Fruit fly (Drosophila melanogaster) whole organism, embryonic: ENCODE measurements around the gene Galphai.

Experiments used
- B-H1 ChIP-seq: fragments of 200-800 bp; sonication (Bioruptor generic); IDR thresholded peaks from 3 replicates; pipeline ENCODE4 v1.3.6; 2022; ENCODE audit warnings: missing biosample characterization, missing genetic modification characterization
- B-H2 ChIP-seq: fragments of 200-800 bp; sonication (Bioruptor generic); optimal IDR thresholded peaks from 2 replicates; lab custom pipeline; 2018; ENCODE audit warnings: missing biosample characterization, mild to moderate bottlenecking, missing genetic modification characterization
- CG11398 ChIP-seq: fragments of 200-800 bp; sonication (Bioruptor generic); optimal IDR thresholded peaks from 2 replicates; lab custom pipeline; 2016; ENCODE audit warnings: missing biosample characterization, missing genetic modification characterization
- CG11456 ChIP-seq: fragments of 200-800 bp; sonication (Bioruptor generic); IDR thresholded peaks from 3 replicates; pipeline ENCODE4 v1.3.6; 2022; ENCODE audit warnings: missing biosample characterization, missing genetic modification characterization
- CG11695 ChIP-seq: fragments of 200-800 bp; sonication (Bioruptor generic); IDR thresholded peaks from 3 replicates; pipeline ENCODE4 v1.3.6; 2022; ENCODE audit warnings: missing biosample characterization, missing genetic modification characterization
- CG12219 ChIP-seq: fragments of 200-800 bp; sonication (Bioruptor generic); optimal IDR thresholded peaks from 3 replicates; lab custom pipeline; 2018; ENCODE audit warnings: missing biosample characterization, mild to moderate bottlenecking, missing genetic modification characterization
- CG12659 ChIP-seq: fragments of 200-800 bp; sonication (Bioruptor generic); optimal IDR thresholded peaks from 3 replicates; lab custom pipeline; 2017; ENCODE audit warnings: mild to moderate bottlenecking, missing biosample characterization, missing genetic modification reagents, missing genetic modification characterization
- CG13624 ChIP-seq: fragments of 200-800 bp; sonication (Bioruptor generic); optimal IDR thresholded peaks from 2 replicates; lab custom pipeline; 2016; ENCODE audit warnings: missing biosample characterization, missing genetic modification characterization
- CG13775 ChIP-seq: fragments of 200-800 bp; sonication (Bioruptor generic); optimal IDR thresholded peaks from 3 replicates; lab custom pipeline; 2017; ENCODE audit warnings: missing biosample characterization, mild to moderate bottlenecking, missing genetic modification characterization
- CG15514 ChIP-seq: fragments of 200-800 bp; sonication (Bioruptor generic); optimal IDR thresholded peaks from 3 replicates; lab custom pipeline; 2017; ENCODE audit warnings: missing biosample characterization, missing genetic modification characterization, mild to moderate bottlenecking, moderate library complexity, missing genetic modification reagents
- CG16779 ChIP-seq: fragments of 200-800 bp; sonication (Bioruptor generic); IDR thresholded peaks from 2 replicates; pipeline ENCODE4 v1.3.6; 2022; ENCODE audit warnings: missing biosample characterization, missing genetic modification characterization
- CG17328 ChIP-seq: fragments of 200-800 bp; sonication (Bioruptor generic); IDR thresholded peaks from 2 replicates; pipeline ENCODE4 v1.3.6; 2022; ENCODE audit warnings: missing biosample characterization, missing genetic modification characterization
- CG17361 ChIP-seq: fragments of 200-800 bp; sonication (Bioruptor generic); IDR thresholded peaks from 3 replicates; pipeline ENCODE4 v1.3.6; 2022; ENCODE audit warnings: missing biosample characterization, missing genetic modification characterization
- CG17829 ChIP-seq: fragments of 200-800 bp; optimal IDR thresholded peaks from 2 replicates; lab custom pipeline; 2019; ENCODE audit warnings: missing biosample characterization, mild to moderate bottlenecking, missing genetic modification characterization, moderate library complexity
- CG1792 ChIP-seq: fragments of 200-800 bp; sonication (Bioruptor generic); optimal IDR thresholded peaks from 2 replicates; lab custom pipeline; 2016; ENCODE audit warnings: missing biosample characterization, missing genetic modification characterization
- CG18011 ChIP-seq: fragments of 200-800 bp; sonication (Bioruptor generic); optimal IDR thresholded peaks from 2 replicates; lab custom pipeline; 2017; ENCODE audit warnings: missing biosample characterization, missing genetic modification characterization, mild to moderate bottlenecking, moderate library complexity, missing genotype
- CG2678 ChIP-seq: fragments of 200-800 bp; sonication (Bioruptor generic); optimal IDR thresholded peaks from 3 replicates; lab custom pipeline; 2019; ENCODE audit warnings: missing biosample characterization, mild to moderate bottlenecking, missing genetic modification characterization, moderate library complexity
- CG4328 ChIP-seq: fragments of 200-800 bp; sonication (Bioruptor generic); optimal IDR thresholded peaks from 3 replicates; lab custom pipeline; 2017; ENCODE audit warnings: missing biosample characterization, missing genetic modification reagents, missing genetic modification characterization
- CG6175 ChIP-seq: fragments of 200-800 bp; sonication (Bioruptor generic); IDR thresholded peaks from 3 replicates; pipeline ENCODE4 v1.3.6; 2022; ENCODE audit warnings: missing biosample characterization, missing genetic modification characterization
- CG7372 ChIP-seq: fragments of 200-800 bp; sonication (Bioruptor generic); IDR thresholded peaks from 2 replicates; pipeline ENCODE4 v1.3.6; 2022; ENCODE audit warnings: missing biosample characterization, missing genetic modification characterization
- CG7839 ChIP-seq: fragments of 200-800 bp; sonication (Bioruptor generic); optimal IDR thresholded peaks from 3 replicates; lab custom pipeline; 2018; ENCODE audit warnings: missing biosample characterization, mild to moderate bottlenecking, missing genetic modification characterization, moderate library complexity
- CTCF ChIP-seq: fragments of 200-800 bp; sonication (Bioruptor generic); optimal IDR thresholded peaks from 2 replicates; lab custom pipeline; 2017; ENCODE audit warnings: missing biosample characterization, mild to moderate bottlenecking, missing genetic modification characterization, moderate library complexity
- CoRest ChIP-seq: fragments of 200-800 bp; sonication (Bioruptor generic); optimal IDR thresholded peaks from 3 replicates; lab custom pipeline; 2018; ENCODE audit warnings: missing biosample characterization, mild to moderate bottlenecking, missing genetic modification characterization, moderate library complexity
- Dad ChIP-seq: fragments of 200-800 bp; sonication (Bioruptor generic); optimal IDR thresholded peaks from 3 replicates; lab custom pipeline; 2016; ENCODE audit warnings: missing biosample characterization, missing genetic modification characterization
- Doc3 ChIP-seq: fragments of 200-800 bp; sonication (Bioruptor generic); IDR thresholded peaks from 3 replicates; pipeline ENCODE4 v1.3.6; 2022; ENCODE audit warnings: missing biosample characterization, missing genetic modification characterization; ENCODE audit not compliant: partially characterized antibody
- Gug ChIP-seq: fragments of 200-800 bp; sonication (Bioruptor generic); IDR thresholded peaks from 4 replicates; pipeline ENCODE4 v1.3.6; 2022; ENCODE audit warnings: missing biosample characterization, missing genetic modification characterization
- Opbp ChIP-seq: fragments of 200-800 bp; sonication (Bioruptor generic); IDR thresholded peaks from 3 replicates; pipeline ENCODE4 v1.3.6; 2022; ENCODE audit warnings: missing biosample characterization, missing genetic modification characterization; ENCODE audit not compliant: partially characterized antibody
- PHDP ChIP-seq: fragments of 200-800 bp; sonication (Bioruptor generic); optimal IDR thresholded peaks from 3 replicates; lab custom pipeline; 2018; ENCODE audit warnings: missing biosample characterization, mild to moderate bottlenecking, missing genetic modification characterization, moderate library complexity
- Taf1 ChIP-seq: fragments of 200-800 bp; sonication (Bioruptor generic); IDR thresholded peaks from 2 replicates; pipeline ENCODE4 v1.3.6; 2022; ENCODE audit warnings: missing biosample characterization, missing genetic modification characterization
- Xrp1 ChIP-seq: fragments of 200-800 bp; sonication (Bioruptor generic); IDR thresholded peaks from 2 replicates; pipeline ENCODE4 v1.3.6; 2022; ENCODE audit warnings: missing biosample characterization, missing genetic modification characterization
- ac ChIP-seq: fragments of 200-800 bp; sonication (Bioruptor generic); optimal IDR thresholded peaks from 3 replicates; lab custom pipeline; 2017; ENCODE audit warnings: missing biosample characterization, mild to moderate bottlenecking, missing genetic modification characterization
- al ChIP-seq: fragments of 200-800 bp; sonication (Bioruptor generic); IDR thresholded peaks from 2 replicates; pipeline ENCODE4 v1.3.6; 2022; ENCODE audit warnings: missing biosample characterization, missing genetic modification characterization
- ara ChIP-seq: fragments of 200-800 bp; sonication (Bioruptor generic); IDR thresholded peaks from 2 replicates; pipeline ENCODE4 v1.3.6; 2022; ENCODE audit warnings: missing biosample characterization, missing genetic modification characterization
- bcd ChIP-seq: fragments of 200-800 bp; sonication (Bioruptor generic); optimal IDR thresholded peaks from 2 replicates; lab custom pipeline; 2017; ENCODE audit warnings: missing biosample characterization, mild to moderate bottlenecking, missing genetic modification characterization
- br ChIP-seq: fragments of >200 bp; optimal IDR thresholded peaks from 2 replicates; lab custom pipeline; 2017
- caup ChIP-seq: fragments of 200-800 bp; sonication (Bioruptor generic); optimal IDR thresholded peaks from 3 replicates; lab custom pipeline; 2017; ENCODE audit warnings: missing biosample characterization, mild to moderate bottlenecking, missing genetic modification characterization, moderate library complexity; ENCODE audit not compliant: severe bottlenecking
- dpn ChIP-seq, 2 experiments: fragments of 200-800 bp; sonication (Bioruptor generic); optimal IDR thresholded peaks; 3 replicates each; lab custom pipeline; 2016; ENCODE audit warnings: missing biosample characterization in 2 of 2, missing genetic modification characterization in 2 of 2
- exex ChIP-seq: fragments of 200-800 bp; sonication (Bioruptor generic); optimal IDR thresholded peaks from 4 replicates; lab custom pipeline; 2018; ENCODE audit warnings: missing biosample characterization, mild to moderate bottlenecking, missing genetic modification characterization, moderate library complexity
- gem ChIP-seq: fragments of 200-800 bp; sonication (Bioruptor generic); optimal IDR thresholded peaks from 2 replicates; lab custom pipeline; 2019; ENCODE audit warnings: missing biosample characterization, mild to moderate bottlenecking, missing genetic modification characterization, moderate library complexity
- hkb ChIP-seq, 2 experiments: fragments of 200-800 bp in 1 of 2; fragments of >200 bp in 1 of 2; sonication (Bioruptor generic) in 1 of 2; IDR thresholded peaks in 1 of 2; optimal IDR thresholded peaks in 1 of 2; 2 replicates each; pipeline versions ENCODE4 v1.3.6 to Lab custom; 2017 to 2022; ENCODE audit warnings: missing biosample characterization in 1 of 2, missing genetic modification characterization in 1 of 2
- lov ChIP-seq, 2 experiments: fragments of 200-800 bp in 1 of 2; fragments of >200 bp in 1 of 2; sonication (Bioruptor generic) in 1 of 2; IDR thresholded peaks in 1 of 2; optimal IDR thresholded peaks in 1 of 2; 2 replicates in 1 of 2; 3 replicates in 1 of 2; pipeline versions ENCODE4 v1.3.6 to Lab custom; 2017 to 2022; ENCODE audit warnings: missing biosample characterization in 1 of 2, missing genetic modification characterization in 1 of 2
- mld ChIP-seq: fragments of 200-800 bp; sonication (Bioruptor generic); IDR thresholded peaks from 3 replicates; pipeline ENCODE4 v1.3.6; 2022; ENCODE audit warnings: missing biosample characterization, missing genetic modification characterization; ENCODE audit not compliant: partially characterized antibody
- onecut ChIP-seq: fragments of 200-800 bp; sonication (Bioruptor generic); IDR thresholded peaks from 2 replicates; pipeline ENCODE4 v1.3.6; 2022; ENCODE audit warnings: missing biosample characterization, missing genetic modification characterization
- scrt ChIP-seq: fragments of 200-800 bp; sonication (Bioruptor generic); optimal IDR thresholded peaks from 2 replicates; lab custom pipeline; 2018; ENCODE audit warnings: missing biosample characterization, mild to moderate bottlenecking, missing genetic modification characterization, moderate library complexity
- sens ChIP-seq: fragments of 200-800 bp; sonication (Bioruptor generic); peaks from one replicate; lab custom pipeline; 2016; ENCODE audit warnings: missing biosample characterization, missing genetic modification characterization
- ssp ChIP-seq: fragments of 200-800 bp; sonication (Bioruptor generic); IDR thresholded peaks from 2 replicates; pipeline ENCODE4 v1.3.6; 2022; ENCODE audit warnings: missing biosample characterization, missing genetic modification characterization
- tio ChIP-seq: fragments of 200-800 bp; sonication (Bioruptor generic); optimal IDR thresholded peaks from 2 replicates; lab custom pipeline; 2017; ENCODE audit warnings: missing biosample characterization, missing genetic modification characterization, inconsistent platforms

The Galphai gene

DNA sequence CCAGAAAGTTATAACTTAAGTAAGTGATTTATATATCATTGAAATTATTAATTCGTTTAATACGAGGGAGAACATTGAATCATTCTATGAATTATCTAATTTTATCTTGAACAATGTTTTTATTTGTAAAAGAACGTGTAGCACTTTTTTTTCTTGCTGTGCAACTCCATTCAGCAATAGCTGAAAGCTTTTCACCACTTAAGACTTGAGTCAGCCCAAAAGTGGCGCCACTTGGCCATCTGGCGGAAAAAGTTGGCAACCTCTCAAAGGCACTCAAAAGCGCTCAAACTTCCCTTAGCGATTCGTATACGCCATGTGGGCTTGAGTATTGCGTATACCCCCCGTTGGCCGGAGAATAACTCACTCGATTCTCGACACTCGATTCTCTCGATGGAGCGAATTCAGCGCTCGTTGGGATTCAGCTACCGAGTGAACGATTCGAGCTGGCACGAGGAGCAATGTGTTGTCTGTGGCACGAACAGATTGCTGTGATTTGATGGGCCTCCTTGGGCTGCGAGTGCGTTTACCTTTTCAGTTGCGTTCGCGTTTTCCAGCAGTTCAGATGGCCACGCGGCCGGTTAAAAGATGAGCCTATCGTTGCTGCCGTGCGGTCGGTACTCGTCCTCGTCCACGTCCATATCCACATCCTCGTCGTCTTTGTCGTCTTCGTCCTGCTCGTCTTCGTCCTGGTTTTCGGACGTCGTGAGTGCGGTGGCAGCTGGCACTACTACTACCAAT lies 33.9 kb upstream of the Galphai start (continued):
- TF ChIP-seq CG1792 (GFP tag; lab: Kevin White, UChicago) (no peak), CG2678 (tag; lab: Kevin White, UChicago) (peak; percentile 16), CoRest (peak; percentile 10), bcd (GFP tag; lab: Kevin White, UChicago) (peak; percentile 38), CG13775 (GFP tag; lab: Kevin White, UChicago) (no peak), CG12219 (peak; percentile 42), CG11695 (GFP tag; lab: Robert Waterston, UW) (peak; percentile 56; the same call in 1 of the 3 replicates), CG15514 (GFP tag; lab: Kevin White, UChicago) (peak; percentile 11), CG6175 (peak; percentile 40; the same call in 1 of the 3 replicates), CTCF (GFP tag; lab: Kevin White, UChicago) (peak; percentile 93), CG13624 (GFP tag; lab: Kevin White, UChicago) (peak; percentile 21), Opbp (GFP tag; lab: Robert Waterston, UW) (no peak), CG17829 (tag; lab: Kevin White, UChicago) (peak; percentile 13), Dad (GFP tag; lab: Kevin White, UChicago) (no peak), ssp (GFP tag; lab: Robert Waterston, UW) (0 out of 2 replicates have a peak, but pooled peaks have one; percentile 11), dpn (GFP tag; optimal IDR thresholded peaks at IDR 0.05; lab: Kevin White, UChicago) (peak in 1 of 2 experiments; percentile 58), CG17328 (GFP tag; lab: Robert Waterston, UW) (peak; percentile 68), B-H1 (GFP tag; lab: Robert Waterston, UW) (peak; percentile 44; the same call in 1 of the 3 replicates), CG11398 (no peak), scrt (GFP tag; lab: Kevin White, UChicago) (no peak), exex (tag; lab: Kevin White, UChicago) (no peak), Gug (GFP tag; lab: Robert Waterston, UW) (peak; percentile 9; the same call in 1 of the 4 replicates), PHDP (tag; lab: Kevin White, UChicago) (peak; percentile 65), Taf1 (peak; percentile 41; the same call in 1 of the 2 replicates), B-H2 (GFP tag; lab: Kevin White, UChicago) (no peak), tio (GFP tag; lab: Kevin White, UChicago) (peak; percentile 19), CG4328 (GFP tag; lab: Kevin White, UChicago) (no peak), sens (GFP tag; lab: Kevin White, UChicago) (peak; percentile 64), CG7839 (tag; lab: Kevin White, UChicago) (peak; percentile 55), Xrp1 (GFP tag; lab: Robert Waterston, UW) (peak; percentile 29; the same call in 1 of the 2 replicates), Doc3 (no peak), CG11456 (GFP tag; lab: Robert Waterston, UW) (peak; percentile 81), al (GFP tag; lab: Robert Waterston, UW) (peak; percentile 51; the same call in 1 of the 2 replicates), mld (GFP tag; lab: Robert Waterston, UW) (no peak), lov (optimal IDR thresholded peaks at IDR 0.05; lab: Kevin White, UChicago) (no peak), lov (GFP tag; IDR thresholded peaks at IDR 0.05; lab: Robert Waterston, UW) (0 out of 3 replicates have a peak, but pooled peaks have one; percentile 9), ara (peak; percentile 33; the same call in 1 of the 2 replicates), CG16779 (0 out of 2 replicates have a peak, but pooled peaks have one; percentile 24), caup (GFP tag; lab: Kevin White, UChicago) (peak; percentile 35), hkb (optimal IDR thresholded peaks at IDR 0.05; lab: Kevin White, UChicago) (no peak), hkb (GFP tag; IDR thresholded peaks at IDR 0.05; lab: Robert Waterston, UW) (peak; percentile 55; the same call in 1 of the 2 replicates), CG12659 (peak; percentile 35), gem (peak; percentile 42), CG17361 (GFP tag; lab: Robert Waterston, UW) (0 out of 3 replicates have a peak, but pooled peaks have one; percentile 32), br (lab: Kevin White, UChicago) (no peak), CG7372 (GFP tag; lab: Robert Waterston, UW) (peak; percentile 63; the same call in 1 of the 2 replicates), onecut (GFP tag; lab: Robert Waterston, UW) (0 out of 2 replicates have a peak, but pooled peaks have one; percentile 55), ac (no peak), CG18011 (peak; percentile 11)
